Fruit fly (Drosophila melanogaster) whole organism, prepupa: ENCODE results near the gene Cand1.
A peak's percentile ranks its signal among the peaks of the same experiment; 100 is the strongest.

Source experiments
- CG10631 ChIP-seq: fragments of 200-800 bp; sonication (Bioruptor generic); optimal IDR thresholded peaks from 2 replicates; lab custom pipeline; 2016; ENCODE audit warnings: missing biosample characterization, missing genetic modification characterization
- CG10669 ChIP-seq: fragments of 200-800 bp; sonication (Bioruptor generic); optimal IDR thresholded peaks from 3 replicates; lab custom pipeline; 2018; ENCODE audit warnings: missing biosample characterization, mild to moderate bottlenecking, missing genetic modification characterization, moderate library complexity
- CG11762 ChIP-seq: fragments of 200-800 bp; sonication (Bioruptor generic); optimal IDR thresholded peaks from 3 replicates; lab custom pipeline; 2016; ENCODE audit warnings: missing biosample characterization, missing genetic modification characterization; ENCODE audit not compliant: insufficient read depth
- CG11902 ChIP-seq: fragments of 200-800 bp; sonication (Bioruptor generic); optimal IDR thresholded peaks from 3 replicates; lab custom pipeline; 2016; ENCODE audit warnings: missing biosample characterization, missing genetic modification characterization
- CG15336 ChIP-seq: fragments of 200-800 bp; sonication (Bioruptor generic); IDR thresholded peaks from 2 replicates; pipeline ENCODE4 v1.3.6; 2022; ENCODE audit warnings: missing biosample characterization, missing genetic modification characterization
- CG1621 ChIP-seq: fragments of 200-800 bp; sonication (Bioruptor generic); optimal IDR thresholded peaks from 3 replicates; lab custom pipeline; 2018; ENCODE audit warnings: missing biosample characterization, mild to moderate bottlenecking, missing genetic modification characterization
- CG16779 ChIP-seq: fragments of 200-800 bp; sonication (Bioruptor generic); optimal IDR thresholded peaks from 3 replicates; lab custom pipeline; 2017; ENCODE audit warnings: missing biosample characterization, mild to moderate bottlenecking, missing genetic modification characterization
- CG3032 ChIP-seq: fragments of 200-800 bp; optimal IDR thresholded peaks from 2 replicates; lab custom pipeline; 2019; ENCODE audit warnings: missing biosample characterization, mild to moderate bottlenecking, missing genetic modification characterization, moderate library complexity
- CG31627 ChIP-seq: fragments of 200-800 bp; sonication (Bioruptor generic); optimal IDR thresholded peaks from 3 replicates; lab custom pipeline; 2016; ENCODE audit warnings: missing biosample characterization, missing genetic modification characterization
- CG34406 ChIP-seq: fragments of 200-800 bp; sonication (Bioruptor generic); optimal IDR thresholded peaks from 3 replicates; lab custom pipeline; 2016; ENCODE audit warnings: missing biosample characterization, missing genetic modification characterization
- CG4318 ChIP-seq: fragments of 200-800 bp; sonication (Bioruptor generic); optimal IDR thresholded peaks from 3 replicates; lab custom pipeline; 2017; ENCODE audit warnings: missing biosample characterization, mild to moderate bottlenecking, missing genetic modification characterization
- CG6163 ChIP-seq: fragments of 200-800 bp; sonication (Bioruptor generic); IDR thresholded peaks from 3 replicates; pipeline ENCODE4 v1.3.6; 2022; ENCODE audit warnings: missing biosample characterization, missing genetic modification characterization
- CG6792 ChIP-seq: fragments of 200-800 bp; sonication (Bioruptor generic); optimal IDR thresholded peaks from 3 replicates; lab custom pipeline; 2016; ENCODE audit warnings: missing biosample characterization, missing genetic modification characterization
- CG6808 ChIP-seq: fragments of 200-800 bp; sonication (Bioruptor generic); optimal IDR thresholded peaks from 3 replicates; lab custom pipeline; 2017; ENCODE audit warnings: missing biosample characterization, missing genetic modification characterization, mild to moderate bottlenecking, moderate library complexity, missing genetic modification reagents
- CG6854 ChIP-seq: fragments of 200-800 bp; sonication (Bioruptor generic); optimal IDR thresholded peaks from 2 replicates; lab custom pipeline; 2017; ENCODE audit warnings: missing biosample characterization, mild to moderate bottlenecking, missing genetic modification characterization
- CG7368 ChIP-seq: fragments of 200-800 bp; sonication (Bioruptor generic); optimal IDR thresholded peaks from 3 replicates; lab custom pipeline; 2016; ENCODE audit warnings: missing biosample characterization, missing genetic modification characterization
- CG8119 ChIP-seq: fragments of 200-800 bp; sonication (Bioruptor generic); IDR thresholded peaks from 3 replicates; pipeline ENCODE4 v1.3.6; 2022; ENCODE audit warnings: missing biosample characterization, missing genetic modification characterization
- CG8319 ChIP-seq: fragments of 200-800 bp; sonication (Bioruptor generic); optimal IDR thresholded peaks from 3 replicates; lab custom pipeline; 2016; ENCODE audit warnings: missing biosample characterization, missing genetic modification characterization
- CG8632 ChIP-seq: fragments of 200-800 bp; sonication (Bioruptor generic); optimal IDR thresholded peaks from 3 replicates; lab custom pipeline; 2016; ENCODE audit warnings: missing biosample characterization, missing genetic modification characterization
- Eip75B ChIP-seq: fragments of 200-800 bp; sonication (Bioruptor generic); optimal IDR thresholded peaks from 3 replicates; lab custom pipeline; 2016; ENCODE audit warnings: missing biosample characterization, missing genetic modification characterization
- Eip78C ChIP-seq: fragments of 200-800 bp; sonication (Bioruptor generic); peaks from one replicate; lab custom pipeline; 2016; ENCODE audit warnings: missing biosample characterization, missing genetic modification characterization
- Eip93F ChIP-seq: fragments of 200-800 bp; sonication (Bioruptor generic); optimal IDR thresholded peaks from 2 replicates; lab custom pipeline; 2016; ENCODE audit warnings: missing biosample characterization, mild to moderate bottlenecking, missing genetic modification characterization
- Ets21C ChIP-seq: fragments of 200-800 bp; sonication (Bioruptor generic); optimal IDR thresholded peaks from 3 replicates; lab custom pipeline; 2016; ENCODE audit warnings: missing biosample characterization, missing genetic modification characterization
- Ets96B ChIP-seq: fragments of 200-800 bp; optimal IDR thresholded peaks from 2 replicates; lab custom pipeline; 2019; ENCODE audit warnings: missing biosample characterization, mild to moderate bottlenecking, missing genetic modification characterization, moderate library complexity
- Hr4 ChIP-seq: fragments of 200-800 bp; sonication (Bioruptor generic); optimal IDR thresholded peaks from 3 replicates; lab custom pipeline; 2016; ENCODE audit warnings: missing biosample characterization, missing genetic modification characterization
- Met ChIP-seq: fragments of 200-800 bp; sonication (Bioruptor generic); optimal IDR thresholded peaks from 3 replicates; lab custom pipeline; 2016; ENCODE audit warnings: missing biosample characterization, missing genetic modification characterization
- OdsH ChIP-seq: fragments of 200-800 bp; sonication (Bioruptor generic); optimal IDR thresholded peaks from 3 replicates; lab custom pipeline; 2016; ENCODE audit warnings: missing biosample characterization, missing genetic modification characterization
- Smox ChIP-seq: fragments of 200-800 bp; sonication (Bioruptor generic); optimal IDR thresholded peaks from 3 replicates; lab custom pipeline; 2016; ENCODE audit warnings: missing biosample characterization, missing genetic modification characterization
- Sox14 ChIP-seq: fragments of 200-800 bp; sonication (Bioruptor generic); optimal IDR thresholded peaks from 3 replicates; lab custom pipeline; 2016; ENCODE audit warnings: missing biosample characterization, missing genetic modification characterization
- Sox15 ChIP-seq: fragments of 200-800 bp; sonication (Bioruptor generic); optimal IDR thresholded peaks from 3 replicates; lab custom pipeline; 2016; ENCODE audit warnings: missing biosample characterization, missing genetic modification characterization
- achi ChIP-seq: fragments of 200-800 bp; sonication (Bioruptor generic); optimal IDR thresholded peaks from 3 replicates; lab custom pipeline; 2016; ENCODE audit warnings: missing biosample characterization, missing genetic modification characterization
- acj6 ChIP-seq: fragments of 200-800 bp; sonication (Bioruptor generic); optimal IDR thresholded peaks from 3 replicates; lab custom pipeline; 2016; ENCODE audit warnings: missing biosample characterization, missing genetic modification characterization
- cyc ChIP-seq: fragments of 200-800 bp; sonication (Bioruptor generic); optimal IDR thresholded peaks from 3 replicates; lab custom pipeline; 2016; ENCODE audit warnings: missing biosample characterization, missing genetic modification characterization
- dsx ChIP-seq: fragments of 200-800 bp; optimal IDR thresholded peaks from 3 replicates; lab custom pipeline; 2019; ENCODE audit warnings: missing biosample characterization, mild to moderate bottlenecking, missing genetic modification characterization, moderate library complexity; ENCODE audit not compliant: poor library complexity, severe bottlenecking
- eg ChIP-seq: fragments of 200-800 bp; sonication (Bioruptor generic); IDR thresholded peaks from 3 replicates; pipeline ENCODE4 v1.3.6; 2022; ENCODE audit warnings: missing biosample characterization, missing genetic modification characterization
- esn ChIP-seq: fragments of 200-800 bp; sonication (Bioruptor generic); optimal IDR thresholded peaks from 2 replicates; lab custom pipeline; 2016; ENCODE audit warnings: missing biosample characterization, mild to moderate bottlenecking, missing genetic modification characterization, moderate library complexity
- fd85E ChIP-seq: fragments of 200-800 bp; sonication (Bioruptor generic); optimal IDR thresholded peaks from 3 replicates; lab custom pipeline; 2016; ENCODE audit warnings: missing biosample characterization, missing genetic modification characterization
- fkh ChIP-seq: fragments of 200-800 bp; sonication (Bioruptor generic); optimal IDR thresholded peaks from 3 replicates; lab custom pipeline; 2017; ENCODE audit warnings: missing biosample characterization, mild to moderate bottlenecking, missing genetic modification characterization, moderate library complexity
- lz ChIP-seq: fragments of 200-800 bp; sonication (Bioruptor generic); optimal IDR thresholded peaks from 3 replicates; lab custom pipeline; 2016; ENCODE audit warnings: missing biosample characterization, missing genetic modification characterization
- salr ChIP-seq, 2 experiments: fragments of 200-800 bp; sonication (Bioruptor generic); optimal IDR thresholded peaks; 3 replicates each; lab custom pipeline; 2016 to 2018; ENCODE audit warnings: missing biosample characterization in 2 of 2, missing genetic modification characterization in 2 of 2, mild to moderate bottlenecking in 1 of 2
- spab ChIP-seq: fragments of 200-800 bp; sonication (Bioruptor generic); optimal IDR thresholded peaks from 2 replicates; lab custom pipeline; 2017; ENCODE audit warnings: missing biosample characterization, mild to moderate bottlenecking, missing genetic modification characterization, missing genetic modification reagents
- svp ChIP-seq: fragments of 200-800 bp; sonication (Bioruptor generic); peaks from one replicate; lab custom pipeline; 2016; ENCODE audit warnings: missing biosample characterization, missing genetic modification characterization
- topi ChIP-seq: fragments of 200-800 bp; sonication (Bioruptor generic); optimal IDR thresholded peaks from 3 replicates; lab custom pipeline; 2016; ENCODE audit warnings: missing biosample characterization, missing genetic modification characterization

Gene Cand1

DNA sequence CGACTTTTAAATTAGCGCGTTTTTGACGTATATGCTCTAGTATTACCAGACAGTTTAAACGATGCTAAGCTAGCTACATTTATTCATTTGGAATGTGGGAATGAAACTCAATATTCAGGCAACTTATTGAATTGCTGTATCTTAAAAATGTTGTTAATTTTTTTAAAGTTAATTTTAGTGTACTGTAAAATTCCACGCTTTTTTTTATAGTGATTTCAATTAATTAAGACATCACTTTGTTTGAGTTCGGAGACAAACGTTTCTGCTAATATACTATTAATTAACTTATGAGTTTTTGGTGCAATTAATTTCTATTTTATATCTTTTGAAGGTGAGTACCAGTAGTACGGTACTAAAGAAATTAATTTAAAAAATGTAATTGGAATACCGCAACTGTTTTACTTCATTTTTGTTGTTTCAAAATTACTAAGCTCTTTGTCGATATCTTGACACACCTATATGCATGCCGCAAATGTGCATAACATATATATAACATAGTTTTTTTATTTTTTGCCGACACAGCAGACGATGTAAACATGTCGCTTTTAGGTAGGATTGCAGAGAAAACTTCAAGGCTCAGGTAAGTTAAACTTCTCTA is 23.8 kb upstream of the Cand1 start, which contains the start of the genes Cdk1 and mRpS7 (continued):
- TF ChIP-seq OdsH (GFP tag; lab: Kevin White, UChicago) (peak; percentile 78), cyc (GFP tag; lab: Kevin White, UChicago) (peak; percentile 72), achi (GFP tag; lab: Kevin White, UChicago) (peak; percentile 63), CG10669 (GFP tag; lab: Kevin White, UChicago) (peak; percentile 67), Eip93F (no peak), CG1621 (tag; lab: Kevin White, UChicago) (no peak), Sox14 (peak; percentile 74)

DNA sequence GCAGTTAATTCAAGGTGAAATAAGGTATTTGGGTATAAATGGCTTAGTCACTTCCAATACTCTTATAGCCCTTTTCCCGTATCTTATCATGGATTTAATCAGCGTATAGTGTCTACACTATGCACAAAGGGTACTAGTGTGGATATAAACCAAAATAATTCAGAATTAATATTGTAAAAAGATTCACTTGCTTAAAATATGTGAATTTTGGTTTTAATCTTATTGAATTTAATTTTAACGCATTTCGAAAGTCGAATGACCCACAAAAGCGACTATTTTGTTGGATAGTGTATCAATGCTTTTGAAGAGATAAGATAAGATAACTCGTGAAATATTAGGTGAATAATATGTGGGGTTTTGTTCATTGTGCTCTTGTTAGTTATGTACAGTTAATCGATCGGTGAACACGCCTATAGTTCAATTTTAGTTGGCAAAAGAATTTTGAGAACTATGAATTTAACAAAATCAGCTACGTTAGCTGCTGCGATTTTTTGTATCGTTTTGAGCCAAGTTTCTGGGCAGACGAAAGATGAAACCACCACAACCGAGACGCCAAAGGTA is 19.5 kb upstream of the Cand1 start, which contains the start of gene CG5096:
Gene CG5096, plus strand, starts transcription at position 374 of the 561 bp plus-strand sequence.
- peak; percentile 54 for TF ChIP-seq Hr4 (GFP tag; lab: Kevin White, UChicago)
- TF ChIP-seq CG6792 (GFP tag; lab: Kevin White, UChicago), result peak; percentile 69
- TF ChIP-seq topi (GFP tag; lab: Kevin White, UChicago), result peak; percentile 76
- peak; percentile 81 for TF ChIP-seq esn (GFP tag; lab: Kevin White, UChicago)
- no peak for TF ChIP-seq spab (GFP tag; lab: Kevin White, UChicago)
- TF ChIP-seq CG3032, result peak; percentile 39
- TF ChIP-seq fkh, result peak; percentile 33
- TF ChIP-seq svp (GFP tag; lab: Kevin White, UChicago), result no peak
- no peak; the same call in 1 of the 3 replicates for TF ChIP-seq CG8119
- TF ChIP-seq OdsH (GFP tag; lab: Kevin White, UChicago), result peak; percentile 55
- TF ChIP-seq eg (GFP tag; lab: Robert Waterston, UW), result no peak
- TF ChIP-seq Eip75B (GFP tag; lab: Kevin White, UChicago), result peak; percentile 72
- TF ChIP-seq Met (GFP tag; lab: Kevin White, UChicago), result peak; percentile 80
- no peak for TF ChIP-seq fd85E (GFP tag; lab: Kevin White, UChicago)
- no peak for TF ChIP-seq CG4318 (GFP tag; lab: Kevin White, UChicago)
- peak; percentile 51 for TF ChIP-seq CG7368 (GFP tag; lab: Kevin White, UChicago)
- TF ChIP-seq CG10669 (GFP tag; lab: Kevin White, UChicago), result peak; percentile 51
- no peak for TF ChIP-seq Smox (GFP tag; lab: Kevin White, UChicago)
- no peak for TF ChIP-seq salr (GFP tag; optimal IDR thresholded peaks at IDR 0.05; lab: Kevin White, UChicago)
- peak; percentile 59 for TF ChIP-seq CG31627 (GFP tag; lab: Kevin White, UChicago)
- peak; percentile 29 for TF ChIP-seq dsx
- TF ChIP-seq CG10631 (GFP tag; lab: Kevin White, UChicago), result peak; percentile 43
- no peak for TF ChIP-seq achi (GFP tag; lab: Kevin White, UChicago)
- no peak for TF ChIP-seq Sox15 (GFP tag; lab: Kevin White, UChicago)
- peak; percentile 64 for TF ChIP-seq cyc (GFP tag; lab: Kevin White, UChicago)
- TF ChIP-seq Eip78C (GFP tag; lab: Kevin White, UChicago), result peak; percentile 92
- TF ChIP-seq CG6163, result no peak
- TF ChIP-seq CG6808, result no peak
- TF ChIP-seq CG8632 (GFP tag; lab: Kevin White, UChicago), result peak; percentile 69
- no peak for TF ChIP-seq CG16779 (tag; lab: Kevin White, UChicago)
- peak; percentile 67 for TF ChIP-seq CG15336 (GFP tag; lab: Robert Waterston, UW)
- peak; percentile 34 for TF ChIP-seq CG11762
- TF ChIP-seq Ets96B, result peak; percentile 62
- peak; percentile 66 for TF ChIP-seq lz (GFP tag; lab: Kevin White, UChicago)
- TF ChIP-seq CG6854 (GFP tag; lab: Kevin White, UChicago), result no peak
- peak; percentile 37 for TF ChIP-seq Ets21C
- TF ChIP-seq acj6, result peak; percentile 60
- peak; percentile 14 for TF ChIP-seq CG11902
- peak; percentile 73 for TF ChIP-seq CG34406 (GFP tag; lab: Kevin White, UChicago)
- TF ChIP-seq Sox14, result peak; percentile 63
- TF ChIP-seq Eip93F, result peak; percentile 81
- peak; percentile 36 for TF ChIP-seq CG8319 (GFP tag; lab: Kevin White, UChicago)
